Worm (Caenorhabditis elegans) whole organism, L3 larva: ENCODE measurements around the gene Y43F8B.12.

Experiments
- ama-1 ChIP-seq: fragments of 150-350 bp; optimal IDR thresholded peaks from 2 replicates; lab custom pipeline; 2018
- ceh-9 ChIP-seq: sonication (generic microtip); optimal IDR thresholded peaks from 2 replicates; lab custom pipeline; 2018; ENCODE audit warnings: missing biosample characterization, missing genetic modification characterization
- fkh-10 ChIP-seq: sonication (generic microtip); optimal IDR thresholded peaks from 2 replicates; lab custom pipeline; 2017; ENCODE audit warnings: missing biosample characterization, missing genetic modification reagents, missing genetic modification characterization
- nhr-237 ChIP-seq: fragments of 150-350 bp; optimal IDR thresholded peaks from 2 replicates; lab custom pipeline; 2014; ENCODE audit warnings: missing biosample characterization, missing genetic modification characterization
- snpc-4 ChIP-seq: fragments of 150-350 bp; optimal IDR thresholded peaks from 2 replicates; lab custom pipeline; 2014; ENCODE audit warnings: missing biosample characterization, missing genetic modification characterization
- unc-39 ChIP-seq: sonication (generic microtip); optimal IDR thresholded peaks from 4 replicates; lab custom pipeline; 2017; ENCODE audit warnings: missing biosample characterization, missing genetic modification characterization
- unc-62 ChIP-seq: fragments of 150-350 bp; sonication (generic microtip); optimal IDR thresholded peaks from 4 replicates; lab custom pipeline; 2014; ENCODE audit warnings: missing biosample characterization, missing genetic modification reagents, missing genetic modification characterization
- zag-1 ChIP-seq: fragments of 150-350 bp; optimal IDR thresholded peaks from 2 replicates; lab custom pipeline; 2014; ENCODE audit warnings: missing biosample characterization, missing genetic modification characterization
- ztf-11 ChIP-seq: fragments of 150-350 bp; optimal IDR thresholded peaks from 2 replicates; lab custom pipeline; 2014; ENCODE audit warnings: missing biosample characterization, missing genetic modification characterization

ce11 chrV:19462020-19462419 lies 6.2 kb upstream of the Y43F8B.12 start, which contains the start of gene Y43F8B.15:
- no peak for TF ChIP-seq fkh-10 (GFP tag; lab: Kevin White, UChicago)
- TF ChIP-seq ama-1 (lab: Kevin White, UChicago): no peak
- no peak for TF ChIP-seq snpc-4 (tag; lab: Kevin White, UChicago)
- no peak for TF ChIP-seq ceh-9
- TF ChIP-seq ztf-11: no peak
- TF ChIP-seq unc-39 (tag; lab: Kevin White, UChicago): no peak
- no peak for TF ChIP-seq nhr-237 (tag; lab: Kevin White, UChicago)
- no peak for TF ChIP-seq zag-1
- no peak for TF ChIP-seq unc-62 (GFP tag; lab: Kevin White, UChicago)
